Fruit fly (Drosophila melanogaster): ENCODE measurements around the gene CG11286.

The CG11286 gene

DNA sequence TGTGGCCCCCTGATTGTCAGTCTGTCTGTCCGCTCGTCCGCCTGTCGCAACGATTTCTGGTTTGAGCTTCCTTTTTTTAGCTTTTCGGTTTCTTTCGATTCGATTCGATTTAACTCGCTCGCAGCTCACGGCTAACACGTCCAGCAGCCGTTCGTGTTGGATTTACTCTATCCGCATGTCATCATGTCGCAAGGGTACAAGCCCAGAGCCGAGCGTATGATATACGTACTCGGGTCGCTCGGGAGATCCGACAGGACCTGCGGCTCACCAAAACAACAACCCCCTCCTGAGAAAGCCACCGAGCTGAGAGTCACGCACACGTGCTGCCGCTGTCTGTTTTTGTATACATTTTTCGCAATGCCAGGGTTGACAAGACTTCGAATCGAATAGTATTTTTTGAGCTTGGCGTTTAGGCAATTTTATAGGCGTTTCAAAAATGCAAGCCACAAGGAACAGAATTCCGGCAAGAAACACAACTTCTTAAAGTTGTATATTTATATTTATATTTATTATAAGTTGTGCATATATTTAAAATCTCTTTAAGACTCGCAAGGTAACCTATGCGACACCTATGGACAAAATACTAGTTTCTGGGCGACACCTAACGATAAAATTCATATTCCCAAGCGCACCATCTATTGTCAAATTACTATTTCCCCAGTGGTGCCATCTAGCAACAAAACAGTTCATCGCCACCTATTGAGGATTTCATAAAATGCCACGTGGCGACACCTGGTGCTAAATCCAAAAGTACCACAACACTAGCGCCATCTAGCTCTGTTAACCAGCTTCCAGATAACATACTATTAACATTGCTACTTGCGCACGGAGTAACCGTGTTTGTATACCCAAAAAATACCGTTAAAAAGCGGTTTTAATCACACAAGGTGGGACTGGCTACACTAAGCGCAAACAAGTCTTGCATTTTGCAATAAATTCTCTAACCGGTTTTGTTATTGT is 38.4 kb upstream of the CG11286 start, which contains the start of the genes CG2993 and sgll (continued):
- TF ChIP-seq Dek (tag; optimal IDR thresholded peaks at IDR 0.05): peak; percentile 84
- TF ChIP-seq CG14050 (GFP tag; IDR thresholded peaks at IDR 0.05): peak; percentile 79
- TF ChIP-seq CG17802 (tag; optimal IDR thresholded peaks at IDR 0.05): peak; percentile 74
- peak; percentile 92 for TF ChIP-seq Awh (GFP tag; IDR thresholded peaks at IDR 0.05)
- peak; percentile 70 for TF ChIP-seq gsb-n (tag; optimal IDR thresholded peaks at IDR 0.05)
- peak; percentile 6 for TF ChIP-seq BtbVII (GFP tag; optimal IDR thresholded peaks at IDR 0.05)
- peak; percentile 11; the same call in 1 of the 2 replicates for TF ChIP-seq bowl (GFP tag; IDR thresholded peaks at IDR 0.05)
- peak; percentile 46 for TF ChIP-seq schlank (tag; optimal IDR thresholded peaks at IDR 0.05)
- TF ChIP-seq CG11398 (GFP tag; optimal IDR thresholded peaks at IDR 0.05): peak; percentile 82
- TF ChIP-seq Deaf1 (tag; optimal IDR thresholded peaks at IDR 0.05): peak; percentile 96
- TF ChIP-seq Hmx (GFP tag; optimal IDR thresholded peaks at IDR 0.05): peak; percentile 71
- peak; percentile 88 for TF ChIP-seq ssp (GFP tag; IDR thresholded peaks at IDR 0.05)
- peak; percentile 93 for TF ChIP-seq CG14441 (GFP tag; IDR thresholded peaks at IDR 0.05)
- peak; percentile 59; the same call in 1 of the 2 replicates for TF ChIP-seq Nf-YA (GFP tag; IDR thresholded peaks at IDR 0.05)
- TF ChIP-seq CG8290 (GFP tag; optimal IDR thresholded peaks at IDR 0.05): peak; percentile 97
- TF ChIP-seq CG8290 (tag; optimal IDR thresholded peaks at IDR 0.05): peak; percentile 71 to 98
- TF ChIP-seq Vsx1 (GFP tag; optimal IDR thresholded peaks at IDR 0.05): no peak
- no peak for TF ChIP-seq pan (optimal IDR thresholded peaks at IDR 0.05)
- TF ChIP-seq pan (GFP tag; optimal IDR thresholded peaks at IDR 0.05 in 1 of 2, IDR thresholded peaks at IDR 0.05 in 1 of 2): peak in 1 of 2 experiments; percentile 91
- no peak for TF ChIP-seq Scr (GFP tag; IDR thresholded peaks at IDR 0.05; ENCODE audit: partially characterized antibody)
- peak; percentile 59 for TF ChIP-seq ftz-f1 (GFP tag; optimal IDR thresholded peaks at IDR 0.05)
- TF ChIP-seq unc-4 (GFP tag; IDR thresholded peaks at IDR 0.05; ENCODE audit: partially characterized antibody): 0 out of 2 replicates have a peak, but pooled peaks have one; percentile 15
- TF ChIP-seq Fer3 (tag; optimal IDR thresholded peaks at IDR 0.05): peak; percentile 88
- TF ChIP-seq CG16813 (GFP tag; IDR thresholded peaks at IDR 0.05; ENCODE audit: partially characterized antibody): no peak
- peak; percentile 88; the same call in 2 of the 3 replicates for TF ChIP-seq CG3726 (GFP tag; IDR thresholded peaks at IDR 0.05)
- TF ChIP-seq CG7745 (tag; optimal IDR thresholded peaks at IDR 0.05): no peak
- TF ChIP-seq dati (GFP tag; IDR thresholded peaks at IDR 0.05): peak; percentile 75
- TF ChIP-seq Sry-β (GFP tag; optimal IDR thresholded peaks at IDR 0.05): peak; percentile 47
- peak; percentile 84 for TF ChIP-seq phol (tag; optimal IDR thresholded peaks at IDR 0.05)
- peak; percentile 71; the same call in 1 of the 2 replicates for TF ChIP-seq CG6689 (GFP tag; IDR thresholded peaks at IDR 0.05)
- peak; percentile 95 for TF ChIP-seq CG16863 (GFP tag; optimal IDR thresholded peaks at IDR 0.05)
- peak; percentile 86 for TF ChIP-seq nmo (GFP tag; optimal IDR thresholded peaks at IDR 0.05)
- peak; percentile 61 for TF ChIP-seq trem (tag; optimal IDR thresholded peaks at IDR 0.05)
- no peak for TF ChIP-seq Dll (GFP tag; IDR thresholded peaks at IDR 0.05; ENCODE audit: partially characterized antibody)
- peak; percentile 85 for TF ChIP-seq repo (GFP tag; optimal IDR thresholded peaks at IDR 0.05)
- TF ChIP-seq Gug (GFP tag; IDR thresholded peaks at IDR 0.05): peak; percentile 94

dm6 chr3R:7804332-7804731 is 32.8 kb upstream of the CG11286 start, which contains the start of gene CG18268:
Gene CG18268, minus strand, starts transcription at chr3R:7804432.
- TF ChIP-seq CG17912 (GFP tag; optimal IDR thresholded peaks at IDR 0.05): no peak
- TF ChIP-seq Antp (GFP tag; optimal IDR thresholded peaks at IDR 0.05): no peak

All from whole organism, embryonic.